Fruit fly (Drosophila melanogaster) whole organism: ENCODE measurements around the gene Jhbp12.
A peak's percentile ranks its signal among the peaks of the same experiment; 100 is the strongest.

Source experiments
- CG8478 ChIP-seq: fragments of >200 bp; optimal IDR thresholded peaks from 2 replicates; lab custom pipeline; 2018; ENCODE audit warnings: inconsistent platforms
- Dll ChIP-seq: fragments of >200 bp; optimal IDR thresholded peaks from 2 replicates; lab custom pipeline; 2017
- EcR ChIP-seq, 2 experiments: fragments of >200 bp; optimal IDR thresholded peaks; 2 replicates each; lab custom pipeline; 2017; ENCODE audit warnings: missing biosample characterization in 2 of 2, missing genetic modification characterization in 2 of 2, missing genetic modification reagents in 2 of 2
- pan ChIP-seq: fragments of >200 bp; optimal IDR thresholded peaks from 2 replicates; lab custom pipeline; 2017
- psq ChIP-seq: fragments of >200 bp; optimal IDR thresholded peaks from 2 replicates; lab custom pipeline; 2017
- usp ChIP-seq: fragments of >200 bp; optimal IDR thresholded peaks from 2 replicates; lab custom pipeline; 2017; ENCODE audit warnings: missing biosample characterization, missing genetic modification characterization, mixed read lengths

The Jhbp12 gene

DNA sequence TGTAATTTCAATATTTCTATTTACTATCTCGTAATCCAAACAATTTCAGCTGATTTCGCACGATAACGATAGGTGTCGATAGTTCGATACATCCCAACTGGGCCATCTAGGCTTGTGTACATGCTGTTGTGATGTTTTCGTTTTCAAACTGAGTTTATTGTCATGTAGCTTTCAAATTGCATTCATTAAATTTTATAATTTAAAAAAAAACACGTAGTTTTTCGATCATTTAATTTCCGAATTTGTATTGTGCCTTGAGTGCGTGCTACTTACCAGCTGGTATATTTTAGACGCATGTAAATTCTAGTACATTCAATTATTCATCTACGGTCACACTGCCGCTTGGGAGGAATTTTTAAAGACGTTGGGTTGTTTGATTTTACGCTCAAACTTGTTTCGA is 5.7 kb downstream of the Jhbp12 start, which contains the start of the genes CG13623 and ana1:
CG13623 (minus strand) TSS at position 231 of the 400 bp plus-strand sequence.
ana1 (plus strand) TSS at position 249 of the 400 bp plus-strand sequence.
- TF ChIP-seq psq (lab: Kevin White, UChicago) = no peak
- no peak for TF ChIP-seq Dll
- no peak for TF ChIP-seq pan (lab: Kevin White, UChicago)
- TF ChIP-seq EcR (GFP tag; optimal IDR thresholded peaks at IDR 0.05; lab: Kevin White, UChicago) = no peak
- no peak for TF ChIP-seq CG8478 (lab: Kevin White, UChicago)
- no peak for TF ChIP-seq usp

dm6 chr3R:24543033-24543675 is 18.6 kb downstream of the Jhbp12 start:
- TF ChIP-seq CG8478 (lab: Kevin White, UChicago) = no peak
- no peak for TF ChIP-seq Dll
- TF ChIP-seq usp = no peak
- no peak for TF ChIP-seq pan (lab: Kevin White, UChicago)
- TF ChIP-seq EcR (GFP tag; optimal IDR thresholded peaks at IDR 0.05; lab: Kevin White, UChicago) = no peak
- TF ChIP-seq psq (lab: Kevin White, UChicago) = no peak

DNA sequence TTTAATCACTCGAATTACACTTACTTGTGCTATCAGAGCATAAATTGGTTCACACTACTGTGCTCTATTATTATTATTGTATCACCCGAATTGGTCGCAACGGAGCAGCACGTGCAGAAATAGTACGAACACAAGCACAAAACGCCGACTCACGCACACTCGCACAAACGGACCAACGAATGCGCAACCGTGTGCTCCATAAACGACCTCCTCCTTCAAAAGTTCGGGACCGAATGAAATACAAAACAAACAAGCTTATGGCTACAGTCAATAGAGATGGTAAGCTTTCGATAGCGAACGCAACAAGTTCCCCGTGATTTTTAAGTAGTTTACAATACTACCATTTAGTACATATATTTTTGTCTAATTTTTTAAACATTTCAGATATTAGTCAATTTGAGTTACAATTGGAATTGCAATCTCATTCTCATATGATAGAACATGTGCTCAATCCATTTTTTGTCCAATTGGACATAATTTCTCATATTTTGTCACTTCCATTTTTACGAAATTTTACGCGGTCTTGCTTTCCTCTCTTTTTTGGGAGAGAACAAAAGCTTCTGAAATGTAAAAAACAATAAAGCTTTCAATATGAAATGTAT is 19.2 kb downstream of the Jhbp12 start, which contains the start of gene Cftr:
Cftr (minus strand) TSS at position 239 of the 602 bp plus-strand sequence.
- TF ChIP-seq Dll = no peak
- no peak for TF ChIP-seq EcR (GFP tag; optimal IDR thresholded peaks at IDR 0.05; lab: Kevin White, UChicago)
- TF ChIP-seq psq (lab: Kevin White, UChicago) = no peak
- TF ChIP-seq usp = no peak
- no peak for TF ChIP-seq pan (lab: Kevin White, UChicago)
- TF ChIP-seq CG8478 (lab: Kevin White, UChicago) = no peak

- TF ChIP-seq pan (lab: Kevin White, UChicago) (no peak), EcR (GFP tag; optimal IDR thresholded peaks at IDR 0.05; lab: Kevin White, UChicago) (no peak), usp (no peak), CG8478 (lab: Kevin White, UChicago) (no peak), psq (lab: Kevin White, UChicago) (no peak), Dll (no peak)
Observed at dm6 chr3R:24544388-24544787, 19.8 kb downstream of the Jhbp12 start, which contains the start of gene Esyt2. Gene Esyt2 (plus strand): TSS chr3R:24544719.

DNA sequence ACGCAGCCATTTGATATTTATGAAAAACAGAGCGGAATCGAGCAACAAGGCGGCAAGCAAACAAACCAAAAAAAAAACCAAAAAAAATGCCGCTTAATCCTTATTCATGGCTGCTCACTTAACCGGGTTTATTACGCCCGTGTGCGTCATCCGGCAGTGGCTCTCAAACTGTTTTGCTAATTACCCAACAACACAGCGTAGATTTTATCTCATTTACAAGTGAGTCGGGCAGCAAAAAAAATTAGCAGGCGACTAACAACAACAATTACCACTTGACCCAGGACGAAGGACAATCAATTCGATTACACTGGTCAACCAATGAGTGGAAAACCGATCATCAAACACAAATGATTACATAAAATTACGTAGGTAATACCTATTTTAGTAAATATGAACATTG is 23.6 kb downstream of the Jhbp12 start:
- TF ChIP-seq usp (no peak), pan (lab: Kevin White, UChicago) (no peak), Dll (no peak), CG8478 (lab: Kevin White, UChicago) (no peak), EcR (GFP tag; optimal IDR thresholded peaks at IDR 0.05; lab: Kevin White, UChicago) (no peak), psq (lab: Kevin White, UChicago) (no peak)

DNA sequence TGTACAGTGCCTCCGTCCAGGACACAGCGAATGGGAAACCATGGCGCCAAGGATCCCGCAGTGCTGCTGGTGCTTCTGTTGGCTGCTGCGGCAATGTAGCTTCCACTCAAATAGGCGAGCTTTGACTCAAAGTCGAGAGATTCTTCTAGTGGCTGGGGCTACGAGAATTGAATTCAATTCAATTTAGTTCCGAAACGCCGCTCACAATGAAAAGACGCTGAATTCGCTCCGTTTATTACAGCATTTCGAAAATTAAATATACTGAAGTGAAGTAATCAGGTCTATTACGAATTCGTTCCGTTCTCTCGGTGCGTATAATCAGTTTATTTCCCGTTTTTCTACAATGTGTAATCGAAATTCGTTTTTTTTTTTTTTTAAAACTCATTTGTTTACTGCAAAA is 24.2 kb downstream of the Jhbp12 start:
- TF ChIP-seq psq (lab: Kevin White, UChicago) = no peak
- no peak for TF ChIP-seq usp
- TF ChIP-seq EcR (GFP tag; optimal IDR thresholded peaks at IDR 0.05; lab: Kevin White, UChicago) = no peak

DNA sequence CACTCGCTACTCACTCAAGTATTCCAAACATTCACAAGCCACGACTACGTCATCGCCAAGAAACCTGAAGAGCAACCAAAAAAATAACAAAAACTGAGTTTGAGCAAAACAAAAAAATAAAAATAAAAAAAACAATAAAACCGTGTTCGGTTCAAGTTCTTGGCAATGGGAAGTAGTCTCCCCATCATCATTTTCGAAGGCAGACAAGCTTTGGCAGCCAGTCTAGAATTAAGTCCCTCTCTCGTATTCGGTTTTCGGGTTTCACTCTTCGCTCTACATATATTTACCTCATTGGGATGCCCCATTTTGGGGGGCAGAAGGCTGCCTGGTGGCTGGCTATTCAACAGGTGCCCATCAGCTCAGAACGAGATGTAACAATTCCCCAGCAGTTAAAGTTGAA is 25.2 kb downstream of the Jhbp12 start:
- no peak for TF ChIP-seq usp
- TF ChIP-seq EcR (GFP tag; optimal IDR thresholded peaks at IDR 0.05; lab: Kevin White, UChicago) = no peak
- no peak for TF ChIP-seq pan (lab: Kevin White, UChicago)
- TF ChIP-seq CG8478 (lab: Kevin White, UChicago) = no peak
- TF ChIP-seq Dll = no peak
- TF ChIP-seq psq (lab: Kevin White, UChicago) = no peak

DNA sequence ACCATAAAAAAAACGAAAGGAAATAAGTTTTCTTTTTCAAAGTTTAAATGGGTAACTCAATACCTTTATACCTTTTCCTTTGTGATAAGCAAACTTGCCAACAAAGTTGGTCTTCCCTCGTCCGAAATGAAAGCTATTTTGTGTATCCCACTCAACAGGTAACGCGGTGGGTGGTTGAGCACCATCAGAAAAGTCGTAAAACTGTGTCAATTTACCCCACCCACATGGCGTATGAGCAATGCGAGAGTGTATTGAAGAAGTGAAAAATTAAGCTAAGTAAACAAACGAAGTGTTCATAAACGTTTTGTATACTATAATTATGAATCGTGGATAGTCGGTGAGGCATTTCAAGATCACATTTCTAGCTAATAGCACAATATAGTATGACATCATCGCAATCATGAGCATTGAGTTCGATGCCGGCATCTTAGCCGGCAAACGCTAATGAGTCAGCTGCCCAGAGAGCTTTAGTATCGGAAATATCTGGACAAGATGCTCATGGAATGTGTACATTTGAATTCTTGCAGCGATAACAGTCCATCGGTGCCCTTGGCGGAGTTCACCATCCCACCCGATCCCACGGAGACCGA is 26.3 kb downstream of the Jhbp12 start:
- no peak for TF ChIP-seq pan (lab: Kevin White, UChicago)
- no peak for TF ChIP-seq psq (lab: Kevin White, UChicago)
- no peak for TF ChIP-seq EcR (GFP tag; optimal IDR thresholded peaks at IDR 0.05; lab: Kevin White, UChicago)
- TF ChIP-seq usp = no peak
- no peak for TF ChIP-seq Dll

dm6 chr3R:24555150-24555549 is 30.6 kb downstream of the Jhbp12 start:
- TF ChIP-seq usp (no peak), psq (lab: Kevin White, UChicago) (no peak)

dm6 chr3R:24555932-24556331 is 31.3 kb downstream of the Jhbp12 start:
- TF ChIP-seq usp = no peak

dm6 chr3R:24556554-24556953 is 32.0 kb downstream of the Jhbp12 start:
- no peak for TF ChIP-seq EcR (GFP tag; optimal IDR thresholded peaks at IDR 0.05; lab: Kevin White, UChicago)
- TF ChIP-seq psq (lab: Kevin White, UChicago) = no peak
- no peak for TF ChIP-seq usp
- no peak for TF ChIP-seq CG8478 (lab: Kevin White, UChicago)
- TF ChIP-seq pan (lab: Kevin White, UChicago) = no peak
- no peak for TF ChIP-seq Dll

dm6 chr3R:24557020-24557465 is 32.4 kb downstream of the Jhbp12 start:
- TF ChIP-seq pan (lab: Kevin White, UChicago) = no peak
- peak; percentile 28 for TF ChIP-seq CG8478 (lab: Kevin White, UChicago)
